Fruit fly (Drosophila melanogaster): ENCODE measurements around the gene RpL26.
A peak's percentile ranks its signal among the peaks of the same experiment; 100 is the strongest.

The RpL26 gene

DNA sequence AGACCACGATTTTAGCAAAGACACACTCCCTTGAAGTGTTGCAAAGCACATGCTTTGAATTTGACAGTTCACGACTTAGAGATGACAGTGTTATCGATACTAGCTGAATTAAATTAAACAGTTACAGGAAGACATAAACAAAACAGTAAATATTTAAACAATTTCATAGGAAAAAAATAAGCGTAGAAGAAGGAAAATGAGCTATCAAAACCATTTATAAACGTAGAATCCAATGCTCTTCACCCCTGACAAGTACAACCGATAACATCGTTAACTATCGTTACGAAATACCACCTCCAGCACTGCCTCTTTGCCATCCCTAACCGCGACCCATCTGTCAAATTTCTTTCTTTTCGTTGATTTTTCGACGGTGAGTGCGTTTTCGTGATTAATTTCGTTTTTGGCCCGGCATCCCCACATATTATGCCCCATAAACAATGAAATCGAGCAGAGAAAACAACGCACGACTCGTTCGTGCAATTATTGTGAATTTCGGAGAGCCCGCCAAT lies at the start of gene RpL26 (continued):
- TF ChIP-seq unc-4 (GFP tag; IDR thresholded peaks at IDR 0.05; ENCODE audit: partially characterized antibody) (peak; percentile 94), lmd (GFP tag; IDR thresholded peaks at IDR 0.05) (peak; percentile 73; the same call in 1 of the 2 replicates), odd (GFP tag; optimal IDR thresholded peaks at IDR 0.05) (peak; percentile 60), btn (GFP tag; optimal IDR thresholded peaks at IDR 0.05) (no peak), CHES-1-like (GFP tag; optimal IDR thresholded peaks at IDR 0.05) (peak; percentile 82), wor (GFP tag; IDR thresholded peaks at IDR 0.05) (peak; percentile 34; the same call in 1 of the 2 replicates), p53 (GFP tag; optimal IDR thresholded peaks at IDR 0.05) (peak; percentile 79), BEAF-32 (GFP tag; optimal IDR thresholded peaks at IDR 0.05) (peak; percentile 100), Sox102F (GFP tag; optimal IDR thresholded peaks at IDR 0.05) (no peak), Lhr (GFP tag; optimal IDR thresholded peaks at IDR 0.05) (peak; percentile 92), tx (GFP tag; optimal IDR thresholded peaks at IDR 0.05) (peak; percentile 85), pros (GFP tag; optimal IDR thresholded peaks at IDR 0.05) (no peak), CG8388 (GFP tag; optimal IDR thresholded peaks at IDR 0.05) (peak; percentile 66), CG2875 (GFP tag; optimal IDR thresholded peaks at IDR 0.05) (no peak), BtbVII (GFP tag; optimal IDR thresholded peaks at IDR 0.05) (peak; percentile 61), CG9932 (GFP tag; IDR thresholded peaks at IDR 0.05) (peak; percentile 92), corto (GFP tag; optimal IDR thresholded peaks at IDR 0.05) (no peak), CG2202 (tag; optimal IDR thresholded peaks at IDR 0.05) (peak; percentile 56), dmrt99B (tag; optimal IDR thresholded peaks at IDR 0.05) (no peak), CG10959 (GFP tag; IDR thresholded peaks at IDR 0.05) (peak; percentile 46; the same call in 1 of the 2 replicates), fd64A (GFP tag; optimal IDR thresholded peaks at IDR 0.05) (peak; percentile 41), CG3726 (GFP tag; IDR thresholded peaks at IDR 0.05) (0 out of 3 replicates have a peak, but pooled peaks have one; percentile 5), salm (tag; optimal IDR thresholded peaks at IDR 0.05) (no peak), Rx (GFP tag; IDR thresholded peaks at IDR 0.05) (peak; percentile 54; the same call in 1 of the 2 replicates), CG10366 (GFP tag; IDR thresholded peaks at IDR 0.05) (peak; percentile 62; the same call in 1 of the 2 replicates), Asciz (GFP tag; optimal IDR thresholded peaks at IDR 0.05) (no peak), CG12071 (GFP tag; optimal IDR thresholded peaks at IDR 0.05) (no peak), CG2712 (tag; optimal IDR thresholded peaks at IDR 0.05) (peak; percentile 75), cas (GFP tag; IDR thresholded peaks at IDR 0.05) (no peak), CG16779 (GFP tag; IDR thresholded peaks at IDR 0.05) (0 out of 2 replicates have a peak, but pooled peaks have one; percentile 12), Sin3A (optimal IDR thresholded peaks at IDR 0.05) (peak; percentile 95), H15 (GFP tag; IDR thresholded peaks at IDR 0.05) (peak; percentile 71; the same call in 1 of the 3 replicates)

dm6 chr3L:18852223-18852622 lies 46.5 kb upstream of the RpL26 start:
- no peak for TF ChIP-seq pnt (GFP tag; optimal IDR thresholded peaks at IDR 0.05)
- TF ChIP-seq CG9727 (GFP tag; optimal IDR thresholded peaks at IDR 0.05) = no peak
- TF ChIP-seq seq (GFP tag; IDR thresholded peaks at IDR 0.05) = peak; percentile 52; the same call in 1 of the 2 replicates
- TF ChIP-seq lbe (GFP tag; optimal IDR thresholded peaks at IDR 0.05) = no peak
- peak; percentile 51 for TF ChIP-seq cg (GFP tag; optimal IDR thresholded peaks at IDR 0.05)
- TF ChIP-seq D (optimal IDR thresholded peaks at IDR 0.05) = no peak
- peak; percentile 32 for TF ChIP-seq D (GFP tag; optimal IDR thresholded peaks at IDR 0.05)
- TF ChIP-seq kni (GFP tag; optimal IDR thresholded peaks at IDR 0.05) = peak; percentile 7
- no peak for TF ChIP-seq CG12155 (GFP tag; optimal IDR thresholded peaks at IDR 0.05)
- TF ChIP-seq CG2199 (GFP tag; IDR thresholded peaks at IDR 0.05) = 0 out of 3 replicates have a peak, but pooled peaks have one; percentile 74
- TF ChIP-seq CG12219 (GFP tag; optimal IDR thresholded peaks at IDR 0.05) = no peak
- TF ChIP-seq pros (GFP tag; optimal IDR thresholded peaks at IDR 0.05) = peak; percentile 83
- TF ChIP-seq crol (GFP tag; IDR thresholded peaks at IDR 0.05) = peak; percentile 80
- TF ChIP-seq sqz (GFP tag; optimal IDR thresholded peaks at IDR 0.05) = peak; percentile 25
